Worm (Caenorhabditis elegans) whole organism, mixed stage, embryonic: Measurements from ENCODE around the gene sru-30.

Experiments used
- M03D4.4 ChIP-seq: sonication (generic microtip); optimal IDR thresholded peaks from 2 replicates; lab custom pipeline; 2017; ENCODE audit warnings: mild to moderate bottlenecking, missing genetic modification characterization, missing compliant biosample characterization
- bed-3 ChIP-seq: fragments of 200-800 bp; sonication (Bioruptor generic); optimal IDR thresholded peaks from 3 replicates; lab custom pipeline; 2018; ENCODE audit warnings: mild to moderate bottlenecking, missing genetic modification characterization, moderate library complexity, missing compliant biosample characterization
- ceh-39 ChIP-seq: fragments of 150-350 bp; optimal IDR thresholded peaks from 2 replicates; lab custom pipeline; 2014; ENCODE audit warnings: missing biosample characterization, missing genetic modification characterization
- ceh-43 ChIP-seq: fragments of 200-800 bp; sonication (Bioruptor generic); optimal IDR thresholded peaks from 2 replicates; lab custom pipeline; 2018; ENCODE audit warnings: mild to moderate bottlenecking, missing genetic modification characterization, moderate library complexity, missing compliant biosample characterization
- ces-1 ChIP-seq: fragments of 150-350 bp; optimal IDR thresholded peaks from 2 replicates; lab custom pipeline; 2014; ENCODE audit warnings: missing biosample characterization, missing genetic modification reagents, missing genetic modification characterization
- cnd-1 ChIP-seq: fragments of 200-800 bp; sonication (Bioruptor generic); optimal IDR thresholded peaks from 2 replicates; lab custom pipeline; 2018; ENCODE audit warnings: mild to moderate bottlenecking, missing genetic modification characterization, missing compliant biosample characterization
- elt-3 ChIP-seq: fragments of 150-350 bp; optimal IDR thresholded peaks from 2 replicates; lab custom pipeline; 2014; ENCODE audit warnings: missing biosample characterization, missing genetic modification characterization
- ham-2 ChIP-seq: fragments of 200-800 bp; sonication (Bioruptor generic); optimal IDR thresholded peaks from 2 replicates; lab custom pipeline; 2018; ENCODE audit warnings: mild to moderate bottlenecking, missing genetic modification characterization, missing compliant biosample characterization
- lin-32 ChIP-seq: fragments of 200-800 bp; sonication (Bioruptor generic); optimal IDR thresholded peaks from 2 replicates; lab custom pipeline; 2018; ENCODE audit warnings: mild to moderate bottlenecking, missing genetic modification characterization, missing compliant biosample characterization
- lsy-2 ChIP-seq: fragments of 150-350 bp; optimal IDR thresholded peaks from 2 replicates; lab custom pipeline; 2014; ENCODE audit warnings: missing biosample characterization, missing genetic modification characterization
- mep-1 ChIP-seq: fragments of 150-350 bp; optimal IDR thresholded peaks from 2 replicates; lab custom pipeline; 2017; ENCODE audit warnings: missing biosample characterization, missing genetic modification reagents, missing genetic modification characterization, inconsistent platforms
- mls-2 ChIP-seq: sonication (generic microtip); optimal IDR thresholded peaks from 2 replicates; lab custom pipeline; 2016; ENCODE audit warnings: mild to moderate bottlenecking, missing genetic modification characterization, moderate library complexity, missing compliant biosample characterization
- nhr-12 ChIP-seq: fragments of 150-350 bp; optimal IDR thresholded peaks from 2 replicates; lab custom pipeline; 2014; ENCODE audit warnings: missing biosample characterization, missing genetic modification characterization
- nhr-2 ChIP-seq: fragments of 150-350 bp; optimal IDR thresholded peaks from 2 replicates; lab custom pipeline; 2014; ENCODE audit warnings: missing biosample characterization, missing genetic modification characterization
- nhr-76 ChIP-seq: sonication (generic microtip); optimal IDR thresholded peaks from 2 replicates; lab custom pipeline; 2017; ENCODE audit warnings: missing biosample characterization, missing genetic modification characterization
- sem-2 ChIP-seq: fragments of 200-800 bp; sonication (Bioruptor generic); optimal IDR thresholded peaks from 2 replicates; lab custom pipeline; 2018; ENCODE audit warnings: mild to moderate bottlenecking, missing genetic modification characterization, missing compliant biosample characterization
- snpc-4 ChIP-seq: fragments of 150-350 bp; optimal IDR thresholded peaks from 2 replicates; lab custom pipeline; 2014; ENCODE audit warnings: missing biosample characterization, missing genetic modification characterization
- tbx-8 ChIP-seq: fragments of 200-800 bp; sonication (Bioruptor generic); optimal IDR thresholded peaks from 2 replicates; lab custom pipeline; 2018; ENCODE audit warnings: mild to moderate bottlenecking, missing genetic modification characterization, moderate library complexity, missing compliant biosample characterization
- unc-39 ChIP-seq: fragments of 150-350 bp; optimal IDR thresholded peaks from 2 replicates; lab custom pipeline; 2014; ENCODE audit warnings: missing biosample characterization, missing genetic modification characterization
- zip-8 ChIP-seq: fragments of 150-350 bp; optimal IDR thresholded peaks from 2 replicates; lab custom pipeline; 2014; ENCODE audit warnings: missing biosample characterization, missing genetic modification characterization
- ztf-11 ChIP-seq: fragments of 150-350 bp; optimal IDR thresholded peaks from 2 replicates; lab custom pipeline; 2014; ENCODE audit warnings: missing biosample characterization, missing genetic modification characterization

Gene sru-30

DNA sequence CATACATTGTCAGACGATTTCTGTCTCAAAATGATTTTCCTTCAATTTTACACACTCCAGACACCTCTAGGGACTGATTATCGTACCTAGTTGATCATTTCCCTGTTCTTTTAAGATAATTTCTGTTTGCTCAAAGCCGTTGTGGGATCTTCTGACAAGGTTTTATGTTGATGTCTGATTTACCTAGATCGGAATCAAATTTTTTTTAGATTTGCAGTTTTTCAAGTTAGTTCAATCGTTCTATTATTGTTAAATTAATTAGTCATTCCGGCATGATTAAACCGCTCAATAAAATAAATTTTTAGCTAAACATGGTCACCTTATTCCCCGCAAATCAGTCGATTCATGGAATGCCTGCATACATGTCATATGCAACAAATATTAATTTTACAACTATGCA lies at the start of gene sru-30:
Gene sru-30, plus strand, starts transcription at position 301 of the 400 bp plus-strand sequence.
- TF ChIP-seq ces-1 (GFP tag; lab: Kevin White, UChicago) (no peak), nhr-76 (tag; lab: Kevin White, UChicago) (no peak), tbx-8 (no peak)

DNA sequence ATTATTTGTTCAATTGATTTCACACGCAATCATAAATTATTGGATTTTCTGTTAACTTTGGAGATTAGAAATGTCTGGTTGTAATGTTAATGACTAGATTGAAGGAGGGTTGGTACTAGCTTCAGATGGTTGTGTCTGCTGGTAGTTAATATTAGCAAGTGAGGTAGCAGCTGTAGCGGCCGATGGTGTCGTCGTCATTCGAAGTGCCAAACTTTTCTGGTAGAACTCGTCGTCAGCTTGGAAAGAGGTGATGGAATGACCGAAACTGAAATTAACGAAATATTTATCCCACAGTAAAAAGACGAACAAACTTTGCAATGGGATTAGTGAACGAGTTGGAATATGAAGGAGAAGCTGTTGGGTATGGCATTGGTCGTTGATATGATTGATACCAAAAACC lies 49.1 kb upstream of the sru-30 start:
- TF ChIP-seq ceh-39 (tag; lab: Kevin White, UChicago) = no peak
- no peak for TF ChIP-seq mep-1 (tag; lab: Kevin White, UChicago)
- TF ChIP-seq ztf-11 (tag; lab: Kevin White, UChicago) = no peak
- no peak for TF ChIP-seq unc-39 (tag; lab: Kevin White, UChicago)
- TF ChIP-seq ces-1 (GFP tag; lab: Kevin White, UChicago) = no peak

DNA sequence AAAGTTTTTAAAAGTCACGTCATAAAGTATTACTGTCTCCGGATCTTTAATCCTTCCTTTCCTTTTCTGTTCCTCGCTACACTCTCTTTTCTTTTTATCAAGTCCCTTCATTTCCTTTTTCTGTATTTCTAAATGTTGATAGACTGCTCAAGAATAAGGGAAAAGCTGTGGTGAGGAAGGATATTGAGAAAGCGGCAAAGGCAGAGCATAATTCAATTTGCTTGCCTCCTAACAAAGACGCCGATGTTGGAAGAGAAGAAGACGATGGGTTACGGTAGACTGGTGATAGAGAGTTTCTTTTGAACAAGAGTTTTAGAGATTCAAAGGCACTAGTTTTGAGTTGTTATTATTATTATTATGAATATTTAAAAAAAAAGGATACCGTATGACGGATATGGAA lies 48.0 kb upstream of the sru-30 start:
- TF ChIP-seq ces-1 (GFP tag; lab: Kevin White, UChicago) (peak; percentile 100), lsy-2 (tag; lab: Kevin White, UChicago) (peak; percentile 46), ham-2 (GFP tag; lab: Kevin White, UChicago) (no peak)

DNA sequence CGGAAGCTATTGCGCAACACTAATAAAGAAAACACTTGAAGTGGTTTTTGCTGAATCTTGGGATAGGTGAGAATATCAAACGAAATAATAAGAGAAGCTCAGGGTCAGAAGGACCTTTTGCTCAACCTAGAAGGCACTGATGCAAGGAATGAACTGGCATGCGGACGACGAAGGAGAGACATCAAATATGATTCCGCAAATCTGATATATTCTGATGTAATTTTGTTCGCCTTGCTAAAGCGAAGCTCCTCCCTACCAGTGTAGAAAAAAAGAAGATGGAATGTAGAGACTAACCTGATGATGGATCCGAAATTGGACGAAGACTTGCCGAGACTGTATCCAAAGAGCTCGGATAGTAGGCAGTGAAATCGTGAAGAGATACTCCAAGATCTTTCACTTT lies 45.7 kb upstream of the sru-30 start:
- TF ChIP-seq ces-1 (GFP tag; lab: Kevin White, UChicago) (peak; percentile 100), M03D4.4 (no peak), zip-8 (peak; percentile 50)

DNA sequence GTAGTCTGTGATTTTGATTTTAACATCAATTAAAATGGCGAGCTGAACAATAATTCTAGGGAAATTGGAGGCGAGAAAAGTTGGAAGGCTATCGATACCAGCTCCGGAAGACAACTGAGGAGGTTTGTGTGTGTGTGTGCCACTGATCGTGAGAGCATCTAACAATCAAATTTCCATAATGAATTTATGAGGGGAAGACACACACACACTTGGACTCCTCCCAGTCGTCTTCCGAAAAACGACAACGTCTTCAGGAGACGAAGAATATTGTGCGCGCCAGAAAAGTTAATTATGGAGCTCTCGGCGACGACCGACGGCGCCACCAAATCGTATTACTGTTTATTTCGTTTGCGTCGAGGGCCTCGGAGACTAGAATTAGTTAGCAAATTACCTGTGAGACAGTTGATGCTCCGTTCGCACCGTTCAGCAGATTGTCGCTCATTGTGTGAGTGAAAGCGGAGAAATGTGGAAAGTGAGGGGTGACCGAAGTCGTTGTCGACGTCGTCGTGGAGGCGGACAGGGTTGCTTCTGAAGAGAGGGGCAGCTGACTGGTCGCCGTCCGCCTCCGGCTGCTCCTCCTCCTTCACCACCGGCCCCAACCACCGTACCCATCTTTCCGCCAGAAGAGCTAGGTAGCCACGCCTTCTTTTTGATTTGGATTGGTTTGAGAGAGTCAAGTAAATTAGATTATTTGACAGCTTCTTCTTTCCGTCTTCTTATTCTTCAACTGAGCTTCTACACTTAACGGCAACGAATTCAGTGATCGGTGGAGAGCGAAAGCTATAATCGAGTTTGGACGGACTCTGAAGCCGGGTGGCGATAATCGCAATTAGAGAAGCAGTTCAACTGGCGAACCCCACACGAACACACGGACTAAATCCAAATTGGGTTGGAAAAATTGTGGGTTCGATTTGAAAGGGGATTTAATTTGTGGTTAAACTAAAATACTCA lies 44.5 kb upstream of the sru-30 start, which contains the start of gene unc-42:
Gene unc-42, minus strand, starts transcription at position 564 of the 951 bp plus-strand sequence.
- TF ChIP-seq lin-32 (GFP tag; lab: Kevin White, UChicago) = no peak
- peak; percentile 100 for TF ChIP-seq ces-1 (GFP tag; lab: Kevin White, UChicago)

DNA sequence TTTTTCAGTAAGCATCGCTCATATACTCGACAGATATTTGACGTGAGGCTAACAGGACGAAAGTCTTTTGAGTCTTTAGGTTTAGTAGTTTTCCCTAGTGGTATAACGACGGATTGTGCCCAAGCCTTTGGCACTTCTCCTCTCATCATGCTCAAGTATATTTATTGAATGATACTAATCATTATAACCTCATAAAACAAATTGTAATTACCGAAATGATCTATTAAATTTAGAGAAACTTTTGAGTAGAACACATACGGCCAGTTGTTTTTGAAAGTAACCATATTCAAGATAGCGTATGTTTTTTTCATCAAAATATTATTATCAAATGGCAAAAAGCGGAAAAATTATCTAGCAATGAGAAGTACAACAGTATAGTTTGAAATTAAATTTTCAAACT lies 42.3 kb upstream of the sru-30 start:
- TF ChIP-seq nhr-2 (tag; lab: Kevin White, UChicago) (no peak), cnd-1 (no peak), ces-1 (GFP tag; lab: Kevin White, UChicago) (peak; percentile 90)

DNA sequence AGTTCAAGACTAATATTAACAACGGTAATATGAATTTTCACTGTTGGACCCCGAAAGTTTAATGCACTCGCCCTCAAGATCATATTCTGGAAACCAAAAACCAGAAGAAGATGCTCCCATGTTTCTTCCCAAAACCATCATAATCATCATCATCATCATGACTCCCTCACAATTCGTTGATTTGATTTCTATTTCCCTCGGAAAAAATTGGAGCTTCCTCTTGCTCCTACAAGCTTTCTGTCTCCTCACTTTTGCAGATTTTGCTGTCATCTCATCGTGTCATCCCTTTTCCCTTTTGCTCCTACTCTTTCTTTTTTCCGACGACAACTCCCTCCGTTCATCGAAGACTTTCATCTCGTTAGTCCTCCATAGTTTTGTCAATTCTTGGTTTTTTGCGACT lies 41.7 kb upstream of the sru-30 start, which contains the start of gene F46B6.2:
Gene F46B6.2, plus strand, starts transcription at position 316 of the 400 bp plus-strand sequence.
- no peak for TF ChIP-seq ceh-39 (tag; lab: Kevin White, UChicago)
- no peak for TF ChIP-seq M03D4.4
- no peak for TF ChIP-seq nhr-12
- TF ChIP-seq bed-3 (GFP tag; lab: Kevin White, UChicago) = no peak
- TF ChIP-seq ceh-43 (GFP tag; lab: Kevin White, UChicago) = no peak
- no peak for TF ChIP-seq ztf-11 (tag; lab: Kevin White, UChicago)
- no peak for TF ChIP-seq mep-1 (tag; lab: Kevin White, UChicago)
- peak; percentile 99 for TF ChIP-seq ces-1 (GFP tag; lab: Kevin White, UChicago)
- TF ChIP-seq elt-3 = no peak

DNA sequence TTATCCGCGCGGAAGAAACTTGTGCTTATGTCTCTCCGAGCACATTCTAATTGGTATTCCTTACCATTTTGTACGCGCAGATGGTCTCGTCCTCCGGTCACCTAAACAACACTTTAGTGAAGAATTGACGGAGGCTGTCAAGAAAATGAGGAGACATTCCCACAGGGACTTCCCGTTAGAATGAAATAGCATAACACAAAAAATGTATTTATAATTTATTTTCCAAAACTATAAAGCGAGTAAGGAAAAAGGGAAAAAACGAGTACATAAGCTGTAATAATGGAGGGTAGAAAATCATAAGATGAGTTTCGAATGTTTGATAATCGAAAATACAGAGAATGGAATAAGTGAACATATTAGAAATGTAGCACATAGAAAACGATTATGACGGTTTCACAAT lies 37.9 kb upstream of the sru-30 start, which contains the start of gene F46B6.12:
Gene F46B6.12, minus strand, starts transcription at position 101 of the 400 bp plus-strand sequence.
- TF ChIP-seq lsy-2 (tag; lab: Kevin White, UChicago) (no peak), sem-2 (no peak), snpc-4 (no peak), ces-1 (GFP tag; lab: Kevin White, UChicago) (no peak)

DNA sequence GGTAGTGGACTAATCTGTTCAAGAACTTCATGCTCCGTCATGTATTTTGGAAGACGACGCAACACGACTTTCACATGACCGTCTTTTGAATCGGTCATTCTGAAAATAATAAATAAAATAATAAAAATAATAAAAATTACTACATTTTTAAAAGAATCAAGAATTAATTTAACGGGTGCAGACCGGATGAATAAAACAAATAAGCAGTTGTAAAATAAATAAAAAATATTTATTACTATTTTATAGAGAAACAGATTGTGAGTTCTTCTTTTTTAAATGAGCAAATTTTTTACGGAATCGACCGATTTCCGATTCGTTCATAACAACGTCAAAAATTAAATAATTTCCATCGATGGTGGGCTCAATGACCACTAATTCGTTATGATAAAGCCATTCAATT lies 36.0 kb upstream of the sru-30 start, which contains the start of gene smg-4:
Gene smg-4, minus strand, starts transcription at position 101 of the 400 bp plus-strand sequence.
- TF ChIP-seq cnd-1 (no peak), nhr-12 (no peak), ztf-11 (tag; lab: Kevin White, UChicago) (no peak), unc-39 (tag; lab: Kevin White, UChicago) (no peak), mls-2 (tag; lab: Kevin White, UChicago) (no peak)
